Fruit fly (Drosophila melanogaster): Measurements from ENCODE around the gene CG13876.

The CG13876 gene

dm6 chr3L:205723-206284 lies at the start of gene CG13876, which contains the start of gene Gk1:
CG13876 (plus strand) TSS chr3L:206134.
Gk1 (minus strand) TSS chr3L:205844.
- no peak for TF ChIP-seq CTCF (optimal IDR thresholded peaks at IDR 0.05)
- TF ChIP-seq CG8478 (optimal IDR thresholded peaks at IDR 0.05): no peak

dm6 chr3L:156591-157303 lies 49.2 kb upstream of the CG13876 start:
- no peak for TF ChIP-seq CG8478 (optimal IDR thresholded peaks at IDR 0.05)
- no peak for TF ChIP-seq CTCF (optimal IDR thresholded peaks at IDR 0.05)

- TF ChIP-seq CTCF (optimal IDR thresholded peaks at IDR 0.05): no peak
- TF ChIP-seq CG8478 (optimal IDR thresholded peaks at IDR 0.05): no peak
Measured at dm6 chr3L:157674-158179, 48.2 kb upstream of the CG13876 start.

dm6 chr3L:159406-160084 lies 46.4 kb upstream of the CG13876 start:
- TF ChIP-seq CTCF (optimal IDR thresholded peaks at IDR 0.05): peak in 1 of 2 experiments; percentile 12
- no peak for TF ChIP-seq CG8478 (optimal IDR thresholded peaks at IDR 0.05)

- no peak for TF ChIP-seq CG8478 (optimal IDR thresholded peaks at IDR 0.05)
- TF ChIP-seq CTCF (optimal IDR thresholded peaks at IDR 0.05): no peak
Measured at dm6 chr3L:160446-161094, 45.4 kb upstream of the CG13876 start.

dm6 chr3L:161833-162587 lies 43.9 kb upstream of the CG13876 start:
- TF ChIP-seq CG8478 (optimal IDR thresholded peaks at IDR 0.05): no peak
- no peak for TF ChIP-seq CTCF (optimal IDR thresholded peaks at IDR 0.05)

- no peak for TF ChIP-seq CG8478 (optimal IDR thresholded peaks at IDR 0.05)
- no peak for TF ChIP-seq CTCF (optimal IDR thresholded peaks at IDR 0.05)
Measured at dm6 chr3L:165981-166788, 39.7 kb upstream of the CG13876 start.

- TF ChIP-seq CTCF (optimal IDR thresholded peaks at IDR 0.05) (no peak), CG8478 (optimal IDR thresholded peaks at IDR 0.05) (no peak)
Measured at dm6 chr3L:166789-167132, 39.2 kb upstream of the CG13876 start.

dm6 chr3L:171729-172128 lies 34.2 kb upstream of the CG13876 start:
- TF ChIP-seq CTCF (optimal IDR thresholded peaks at IDR 0.05): no peak
- no peak for TF ChIP-seq CG8478 (optimal IDR thresholded peaks at IDR 0.05)

- no peak for TF ChIP-seq CTCF (optimal IDR thresholded peaks at IDR 0.05)
- TF ChIP-seq CG8478 (optimal IDR thresholded peaks at IDR 0.05): no peak
Measured at dm6 chr3L:174501-174900, 31.4 kb upstream of the CG13876 start.

- TF ChIP-seq CTCF (optimal IDR thresholded peaks at IDR 0.05) (no peak), CG8478 (optimal IDR thresholded peaks at IDR 0.05) (no peak)
Measured at dm6 chr3L:175949-176348, 30.0 kb upstream of the CG13876 start, which contains the start of gene CG7049. CG7049 (minus strand) TSS chr3L:176228.

dm6 chr3L:177938-178337 lies 28.0 kb upstream of the CG13876 start:
- TF ChIP-seq CTCF (optimal IDR thresholded peaks at IDR 0.05): no peak
- TF ChIP-seq CG8478 (optimal IDR thresholded peaks at IDR 0.05): no peak

- TF ChIP-seq CG8478 (optimal IDR thresholded peaks at IDR 0.05) (no peak), CTCF (optimal IDR thresholded peaks at IDR 0.05) (no peak)
Measured at dm6 chr3L:178445-178844, 27.5 kb upstream of the CG13876 start.

All from S2 (cell line).